Worm (Caenorhabditis elegans) whole organism, L1 larva: ENCODE data around the gene C34B4.4.
A peak's percentile ranks its signal among the peaks of the same experiment; 100 is the strongest.

ENCODE experiments used
- C04F5.9 ChIP-seq: sonication (generic microtip); optimal IDR thresholded peaks from 2 replicates; lab custom pipeline; 2016; ENCODE audit warnings: missing genetic modification characterization, missing compliant biosample characterization
- C16A3.4 ChIP-seq: fragments of 150-350 bp; optimal IDR thresholded peaks from 2 replicates; lab custom pipeline; 2014; ENCODE audit warnings: missing biosample characterization, missing genetic modification characterization
- C34B4.2 ChIP-seq: sonication (generic microtip); optimal IDR thresholded peaks from 2 replicates; lab custom pipeline; 2017; ENCODE audit warnings: mild to moderate bottlenecking, missing genetic modification characterization, missing compliant biosample characterization
- aha-1 ChIP-seq: fragments of 150-350 bp; optimal IDR thresholded peaks from 2 replicates; lab custom pipeline; 2014; ENCODE audit warnings: missing biosample characterization, missing genetic modification characterization
- alr-1 ChIP-seq: fragments of 200-800 bp; sonication (Bioruptor generic); optimal IDR thresholded peaks from 2 replicates; lab custom pipeline; 2018; ENCODE audit warnings: borderline replicate concordance, mild to moderate bottlenecking, missing genetic modification characterization, missing compliant biosample characterization
- aly-2 ChIP-seq: fragments of 150-350 bp; optimal IDR thresholded peaks from 2 replicates; lab custom pipeline; 2014; ENCODE audit warnings: missing biosample characterization, missing genetic modification characterization
- blmp-1 ChIP-seq: fragments of 150-350 bp; optimal IDR thresholded peaks from 2 replicates; lab custom pipeline; 2014; ENCODE audit warnings: missing biosample characterization, missing genetic modification characterization
- ceh-82 ChIP-seq, 3 experiments: fragments of 150-350 bp in 1 of 3; sonication (generic microtip) in 2 of 3; optimal IDR thresholded peaks; 2 replicates each; lab custom pipeline; 2014 to 2017; ENCODE audit warnings: missing biosample characterization in 3 of 3, missing genetic modification characterization in 3 of 3
- dpl-1 ChIP-seq, 3 experiments: fragments of 150-350 bp in 2 of 3; sonication (generic microtip) in 1 of 3; optimal IDR thresholded peaks; 2 replicates each; lab custom pipeline; 2014 to 2017; ENCODE audit warnings: missing biosample characterization in 3 of 3, missing genetic modification characterization in 3 of 3, missing genetic modification reagents in 3 of 3
- dsc-1 ChIP-seq: sonication (generic microtip); optimal IDR thresholded peaks from 2 replicates; lab custom pipeline; 2016; ENCODE audit warnings: mild to moderate bottlenecking, missing genetic modification characterization, missing compliant biosample characterization
- egl-27 ChIP-seq, 2 experiments: fragments of 150-350 bp in 1 of 2; sonication (generic microtip); optimal IDR thresholded peaks; 3 replicates each; lab custom pipeline; 2017 to 2018; ENCODE audit warnings: missing biosample characterization in 2 of 2, missing genetic modification characterization in 2 of 2, missing genetic modification reagents in 2 of 2
- elt-2 ChIP-seq: sonication (generic microtip); optimal IDR thresholded peaks from 2 replicates; lab custom pipeline; 2016; ENCODE audit warnings: missing genetic modification characterization, mild to moderate bottlenecking, inconsistent platforms, missing compliant biosample characterization, missing genetic modification reagents
- elt-3 ChIP-seq, 6 experiments: fragments of 150-350 bp in 1 of 6; sonication (generic microtip); optimal IDR thresholded peaks; 2 replicates each; lab custom pipeline; 2017 to 2018; ENCODE audit warnings: missing biosample characterization in 6 of 6, missing genetic modification characterization in 6 of 6, inconsistent platforms in 1 of 6
- fkh-10 ChIP-seq: sonication (generic microtip); optimal IDR thresholded peaks from 2 replicates; lab custom pipeline; 2017; ENCODE audit warnings: missing biosample characterization, missing genetic modification reagents, missing genetic modification characterization
- fkh-8 ChIP-seq: sonication (generic microtip); optimal IDR thresholded peaks from 2 replicates; lab custom pipeline; 2016; ENCODE audit warnings: mild to moderate bottlenecking, missing genetic modification characterization, missing compliant biosample characterization
- fos-1 ChIP-seq: fragments of 150-350 bp; optimal IDR thresholded peaks from 2 replicates; lab custom pipeline; 2014; ENCODE audit warnings: missing biosample characterization, missing genetic modification characterization
- grh-1 ChIP-seq: fragments of 200-800 bp; sonication (Bioruptor generic); IDR thresholded peaks from 2 replicates; pipeline ENCODE4 v1.3.6; 2022; ENCODE audit warnings: missing genetic modification reagents, missing genetic modification characterization, missing compliant biosample characterization
- irx-1 ChIP-seq: sonication (generic microtip); optimal IDR thresholded peaks from 2 replicates; lab custom pipeline; 2016; ENCODE audit warnings: missing genetic modification characterization, missing compliant biosample characterization
- jun-1 ChIP-seq: fragments of 150-350 bp; optimal IDR thresholded peaks from 2 replicates; lab custom pipeline; 2014; ENCODE audit warnings: missing biosample characterization, missing genetic modification reagents, missing genetic modification characterization
- lin-13 ChIP-seq: fragments of 150-350 bp; optimal IDR thresholded peaks from 2 replicates; lab custom pipeline; 2014; ENCODE audit warnings: missing biosample characterization, missing genetic modification reagents, missing genetic modification characterization
- lin-15B ChIP-seq: fragments of 150-350 bp; sonication (generic microtip); optimal IDR thresholded peaks from 3 replicates; lab custom pipeline; 2014; ENCODE audit warnings: missing biosample characterization, missing genetic modification characterization
- lin-35 ChIP-seq, 2 experiments: fragments of 150-350 bp; optimal IDR thresholded peaks; 2 replicates each; lab custom pipeline; 2014; ENCODE audit warnings: missing biosample characterization in 2 of 2, missing genetic modification characterization in 2 of 2, missing genetic modification reagents in 2 of 2
- lin-39 ChIP-seq: fragments of 150-350 bp; optimal IDR thresholded peaks from 2 replicates; lab custom pipeline; 2014; ENCODE audit warnings: missing biosample characterization, missing genetic modification reagents, missing genetic modification characterization
- lsy-2 ChIP-seq, 2 experiments: fragments of 150-350 bp; optimal IDR thresholded peaks; 2 replicates each; lab custom pipeline; 2014; ENCODE audit warnings: missing biosample characterization in 2 of 2, missing genetic modification characterization in 2 of 2
- mab-9 ChIP-seq: fragments of 200-800 bp; sonication (Bioruptor generic); IDR thresholded peaks from 2 replicates; pipeline ENCODE4 v1.3.6; 2022; ENCODE audit warnings: missing genetic modification reagents, missing genetic modification characterization, missing compliant biosample characterization
- mef-2 ChIP-seq: fragments of 150-350 bp; optimal IDR thresholded peaks from 2 replicates; lab custom pipeline; 2014; ENCODE audit warnings: missing biosample characterization, missing genetic modification characterization
- mep-1 ChIP-seq: fragments of 150-350 bp; optimal IDR thresholded peaks from 2 replicates; lab custom pipeline; 2014; ENCODE audit warnings: missing biosample characterization, missing genetic modification characterization
- nhr-11 ChIP-seq: fragments of 150-350 bp; optimal IDR thresholded peaks from 2 replicates; lab custom pipeline; 2014; ENCODE audit warnings: missing biosample characterization, missing genetic modification characterization
- nhr-12 ChIP-seq: sonication (generic microtip); optimal IDR thresholded peaks from 2 replicates; lab custom pipeline; 2017; ENCODE audit warnings: missing biosample characterization, missing genetic modification characterization
- nhr-19 ChIP-seq: fragments of 200-800 bp; sonication (Bioruptor generic); conservative IDR thresholded peaks from 2 replicates; pipeline ENCODE4 v1.3.6; 2022; ENCODE audit warnings: missing genetic modification characterization, missing compliant biosample characterization
- nhr-20 ChIP-seq: sonication (generic microtip); optimal IDR thresholded peaks from 2 replicates; lab custom pipeline; 2016; ENCODE audit warnings: mild to moderate bottlenecking, missing genetic modification characterization, missing compliant biosample characterization
- nhr-28 ChIP-seq: fragments of 150-350 bp; optimal IDR thresholded peaks from 2 replicates; lab custom pipeline; 2014; ENCODE audit warnings: missing biosample characterization, missing genetic modification characterization
- nhr-47 ChIP-seq: sonication (generic microtip); optimal IDR thresholded peaks from 2 replicates; lab custom pipeline; 2016; ENCODE audit warnings: mild to moderate bottlenecking, missing genetic modification characterization, moderate library complexity, missing compliant biosample characterization
- nhr-71 ChIP-seq: sonication (generic microtip); optimal IDR thresholded peaks from 2 replicates; lab custom pipeline; 2016; ENCODE audit warnings: mild to moderate bottlenecking, missing genetic modification characterization, moderate library complexity, missing compliant biosample characterization
- nhr-85 ChIP-seq: sonication (generic microtip); peaks from one replicate; lab custom pipeline; 2016; ENCODE audit warnings: missing genetic modification characterization, inconsistent platforms, missing compliant biosample characterization
- nhr-90 ChIP-seq: sonication (generic microtip); optimal IDR thresholded peaks from 2 replicates; lab custom pipeline; 2016; ENCODE audit warnings: mild to moderate bottlenecking, missing genetic modification characterization, missing compliant biosample characterization; ENCODE audit not compliant: poor library complexity
- pax-3 ChIP-seq: fragments of 200-800 bp; sonication (Bioruptor generic); optimal IDR thresholded peaks from 2 replicates; lab custom pipeline; 2018; ENCODE audit warnings: mild to moderate bottlenecking, missing genetic modification characterization, moderate library complexity, missing compliant biosample characterization
- rnt-1 ChIP-seq: sonication (generic microtip); optimal IDR thresholded peaks from 2 replicates; lab custom pipeline; 2016; ENCODE audit warnings: mild to moderate bottlenecking, missing genetic modification characterization, moderate library complexity, missing compliant biosample characterization
- skn-1 ChIP-seq: fragments of 150-350 bp; optimal IDR thresholded peaks from 2 replicates; lab custom pipeline; 2014; ENCODE audit warnings: missing biosample characterization, missing genetic modification characterization
- snpc-4 ChIP-seq: fragments of 150-350 bp; optimal IDR thresholded peaks from 2 replicates; lab custom pipeline; 2014; ENCODE audit warnings: missing biosample characterization, missing genetic modification characterization
- snu-23 ChIP-seq: sonication (generic microtip); optimal IDR thresholded peaks from 2 replicates; lab custom pipeline; 2016; ENCODE audit warnings: missing genetic modification characterization, missing compliant biosample characterization
- sox-4 ChIP-seq: sonication (generic microtip); optimal IDR thresholded peaks from 2 replicates; lab custom pipeline; 2016; ENCODE audit warnings: missing genetic modification characterization, missing compliant biosample characterization
- sup-37 ChIP-seq: fragments of 200-800 bp; sonication (Bioruptor generic); optimal IDR thresholded peaks from 2 replicates; lab custom pipeline; 2018; ENCODE audit warnings: mild to moderate bottlenecking, missing genetic modification characterization, missing compliant biosample characterization
- tbx-2 ChIP-seq: sonication (generic microtip); optimal IDR thresholded peaks from 2 replicates; lab custom pipeline; 2016; ENCODE audit warnings: missing genetic modification characterization, missing compliant biosample characterization
- tlp-1 ChIP-seq: fragments of 150-350 bp; optimal IDR thresholded peaks from 2 replicates; lab custom pipeline; 2014; ENCODE audit warnings: missing biosample characterization, missing genetic modification characterization
- unc-130 ChIP-seq: fragments of 150-350 bp; optimal IDR thresholded peaks from 2 replicates; lab custom pipeline; 2017; ENCODE audit warnings: missing biosample characterization, missing genetic modification characterization, inconsistent platforms
- unc-30 ChIP-seq: sonication (generic microtip); optimal IDR thresholded peaks from 2 replicates; lab custom pipeline; 2017; ENCODE audit warnings: missing biosample characterization, missing genetic modification characterization
- unc-98 ChIP-seq: fragments of 200-800 bp; sonication (Bioruptor generic); IDR thresholded peaks from 2 replicates; pipeline ENCODE4 v1.3.6; 2022; ENCODE audit warnings: missing genetic modification characterization, missing compliant biosample characterization
- zag-1 ChIP-seq: fragments of 150-350 bp; optimal IDR thresholded peaks from 2 replicates; lab custom pipeline; 2014; ENCODE audit warnings: missing biosample characterization, missing genetic modification characterization
- zip-4 ChIP-seq: fragments of 200-800 bp; sonication (Bioruptor generic); optimal IDR thresholded peaks from 2 replicates; lab custom pipeline; 2018; ENCODE audit warnings: mild to moderate bottlenecking, missing genetic modification characterization, moderate library complexity, missing compliant biosample characterization
- ztf-11 ChIP-seq, 2 experiments: sonication (generic microtip); optimal IDR thresholded peaks; 2 replicates each; lab custom pipeline; 2016 to 2017; ENCODE audit warnings: missing genetic modification characterization in 2 of 2, missing biosample characterization in 1 of 2, missing compliant biosample characterization in 1 of 2
- ztf-4 ChIP-seq: fragments of 150-350 bp; optimal IDR thresholded peaks from 2 replicates; lab custom pipeline; 2014; ENCODE audit warnings: missing biosample characterization, missing genetic modification characterization

Gene C34B4.4

DNA sequence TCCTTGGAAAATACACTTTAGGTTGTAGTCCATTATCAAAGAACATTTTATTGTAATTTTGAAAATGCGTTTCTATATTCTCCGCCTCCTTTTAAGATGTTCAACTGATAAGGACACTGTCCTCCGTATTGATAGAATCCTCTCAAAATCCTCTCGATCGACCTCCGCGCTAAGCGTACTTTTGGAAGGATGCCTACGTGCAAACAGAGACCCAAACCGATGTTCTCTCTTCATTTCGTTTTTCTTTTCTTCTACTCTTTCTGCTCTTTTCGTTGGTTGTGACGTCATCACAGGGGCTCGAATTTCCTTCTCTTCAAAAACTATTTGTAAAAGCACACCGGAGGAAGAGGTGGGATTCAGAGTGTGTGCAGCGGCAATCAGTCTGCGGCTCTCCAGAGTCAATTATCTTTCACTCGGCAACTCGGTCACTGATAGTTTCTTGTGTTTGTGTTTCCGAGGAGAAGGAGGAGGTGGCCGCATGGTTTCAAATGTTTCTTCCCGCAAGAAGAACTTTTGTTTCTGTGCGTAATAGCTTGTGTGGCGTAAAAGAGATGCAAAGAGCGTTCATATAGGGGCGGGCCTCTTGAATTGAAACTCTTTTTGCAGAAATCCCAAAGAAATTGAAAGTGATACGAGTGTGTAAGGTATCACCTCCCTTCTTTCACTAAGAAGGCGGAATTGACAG is 7.6 kb upstream of the C34B4.4 start, which contains the start of gene C34B4.2:
TSS of gene C34B4.2 (plus strand) at position 614 of the 685 bp plus-strand sequence.
- peak; percentile 25 for TF ChIP-seq nhr-11 (tag; lab: Kevin White, UChicago)
- peak; percentile 32 for TF ChIP-seq sox-4 (tag; lab: Kevin White, UChicago)
- peak; percentile 39 for TF ChIP-seq unc-130 (tag; lab: Kevin White, UChicago)
- TF ChIP-seq lin-15B (tag; lab: Kevin White, UChicago), result no peak
- TF ChIP-seq mab-9 (GFP tag; lab: Robert Waterston, UW), result peak; percentile 73
- TF ChIP-seq rnt-1 (tag; lab: Kevin White, UChicago), result peak; percentile 85
- peak; percentile 83 for TF ChIP-seq nhr-20 (tag; lab: Kevin White, UChicago)
- TF ChIP-seq lsy-2 (tag; optimal IDR thresholded peaks at IDR 0.05; lab: Kevin White, UChicago), result peak; percentile 24 to 68
- TF ChIP-seq C34B4.2 (tag; lab: Kevin White, UChicago), result no peak
- TF ChIP-seq tlp-1 (tag; lab: Kevin White, UChicago), result no peak
- peak in 2 of 6 experiments; percentile 8 to 38 for TF ChIP-seq elt-3 (tag; optimal IDR thresholded peaks at IDR 0.05; lab: Kevin White, UChicago)
- peak; percentile 66 for TF ChIP-seq nhr-85 (tag; lab: Kevin White, UChicago)
- TF ChIP-seq nhr-47, result peak; percentile 57
- peak; percentile 40 for TF ChIP-seq zip-4 (GFP tag; lab: Kevin White, UChicago)
- TF ChIP-seq blmp-1 (tag; lab: Kevin White, UChicago), result peak; percentile 78
- TF ChIP-seq skn-1, result peak; percentile 11
- TF ChIP-seq fos-1 (tag; lab: Kevin White, UChicago), result no peak
- TF ChIP-seq fkh-10 (GFP tag; lab: Kevin White, UChicago), result peak; percentile 27
- TF ChIP-seq sup-37, result no peak
- TF ChIP-seq unc-30 (tag; lab: Kevin White, UChicago), result no peak
- TF ChIP-seq C04F5.9, result no peak
- TF ChIP-seq fkh-8 (tag; lab: Kevin White, UChicago), result peak; percentile 8
- peak; percentile 87 for TF ChIP-seq tbx-2
- TF ChIP-seq aha-1, result peak; percentile 92
- peak; percentile 14; the same call in 1 of the 2 replicates for TF ChIP-seq unc-98 (GFP tag; lab: Robert Waterston, UW)
- peak; percentile 63 for TF ChIP-seq irx-1 (tag; lab: Kevin White, UChicago)
- peak; percentile 14 for TF ChIP-seq aly-2
- no peak for TF ChIP-seq jun-1 (tag; lab: Kevin White, UChicago)
- no peak for TF ChIP-seq nhr-12 (tag; lab: Kevin White, UChicago)
- peak; percentile 67 for TF ChIP-seq ztf-4
- no peak for TF ChIP-seq nhr-28 (tag; lab: Kevin White, UChicago)
- peak; percentile 71 for TF ChIP-seq lin-39 (tag; lab: Kevin White, UChicago)
- peak in 1 of 3 experiments; percentile 24 for TF ChIP-seq ceh-82 (tag; optimal IDR thresholded peaks at IDR 0.05; lab: Kevin White, UChicago)
- peak; percentile 33 to 34 for TF ChIP-seq lin-35 (GFP tag; optimal IDR thresholded peaks at IDR 0.05; lab: Kevin White, UChicago)
- TF ChIP-seq mef-2 (tag; lab: Kevin White, UChicago), result peak; percentile 22
- peak; percentile 93 for TF ChIP-seq nhr-71 (tag; lab: Kevin White, UChicago)
- TF ChIP-seq egl-27 (tag; optimal IDR thresholded peaks at IDR 0.05; lab: Kevin White, UChicago), result peak; percentile 81 to 84
- TF ChIP-seq dsc-1, result peak; percentile 32
- no peak for TF ChIP-seq alr-1 (tag; lab: Kevin White, UChicago)
- no peak for TF ChIP-seq snpc-4 (tag; lab: Kevin White, UChicago)
- peak; percentile 68 for TF ChIP-seq mep-1 (tag; lab: Kevin White, UChicago)
- TF ChIP-seq elt-2 (tag; lab: Kevin White, UChicago), result peak; percentile 76
- no peak for TF ChIP-seq zag-1
- TF ChIP-seq pax-3, result peak; percentile 84
- peak; percentile 92 for TF ChIP-seq nhr-19 (GFP tag; lab: Robert Waterston, UW)
- peak; percentile 59 for TF ChIP-seq nhr-90 (tag; lab: Kevin White, UChicago)
- peak; percentile 68 for TF ChIP-seq snu-23 (GFP tag; lab: Kevin White, UChicago)
- TF ChIP-seq lin-13 (GFP tag; lab: Kevin White, UChicago), result peak; percentile 49
- TF ChIP-seq dpl-1 (GFP tag; optimal IDR thresholded peaks at IDR 0.05; lab: Kevin White, UChicago), result peak in 2 of 3 experiments; percentile 7 to 45
- TF ChIP-seq C16A3.4 (tag; lab: Kevin White, UChicago), result peak; percentile 35
- no peak for TF ChIP-seq grh-1 (GFP tag; lab: Robert Waterston, UW)
- TF ChIP-seq ztf-11 (tag; optimal IDR thresholded peaks at IDR 0.05; lab: Kevin White, UChicago), result no peak
